Fruit fly (Drosophila melanogaster) whole organism, pupa: ENCODE results near the gene Coq7.
A peak's percentile ranks its signal among the peaks of the same experiment; 100 is the strongest.

Experiments
- CG10348 ChIP-seq: fragments of 200-800 bp; sonication (Bioruptor generic); IDR thresholded peaks from 2 replicates; pipeline ENCODE4 v1.3.6; 2022; ENCODE audit warnings: missing biosample characterization, missing genetic modification characterization
- CG12605 ChIP-seq: fragments of 200-800 bp; sonication (Bioruptor generic); IDR thresholded peaks from 2 replicates; pipeline ENCODE4 v1.3.6; 2022; ENCODE audit warnings: missing biosample characterization, missing genetic modification characterization
- CG13204 ChIP-seq: fragments of 200-800 bp; sonication (Bioruptor generic); optimal IDR thresholded peaks from 2 replicates; lab custom pipeline; 2018; ENCODE audit warnings: missing biosample characterization, mild to moderate bottlenecking, missing genetic modification characterization, moderate library complexity
- CG14655 ChIP-seq: fragments of 200-800 bp; sonication (Bioruptor generic); optimal IDR thresholded peaks from 3 replicates; lab custom pipeline; 2017; ENCODE audit warnings: mild to moderate bottlenecking, missing biosample characterization, missing genetic modification reagents, missing genetic modification characterization
- CG15710 ChIP-seq: fragments of 200-800 bp; sonication (Bioruptor generic); optimal IDR thresholded peaks from 2 replicates; lab custom pipeline; 2018; ENCODE audit warnings: missing biosample characterization, mild to moderate bottlenecking, missing genetic modification characterization, moderate library complexity
- CG17806 ChIP-seq: fragments of 200-800 bp; sonication (Bioruptor generic); optimal IDR thresholded peaks from 2 replicates; lab custom pipeline; 2018; ENCODE audit warnings: missing biosample characterization, mild to moderate bottlenecking, missing genetic modification characterization, moderate library complexity
- CG32121 ChIP-seq: fragments of 200-800 bp; sonication (Bioruptor generic); IDR thresholded peaks from 2 replicates; pipeline ENCODE4 v1.3.6; 2022; ENCODE audit warnings: missing biosample characterization, missing genetic modification characterization
- CG34367 ChIP-seq: fragments of 200-800 bp; sonication (Bioruptor generic); optimal IDR thresholded peaks from 2 replicates; lab custom pipeline; 2018; ENCODE audit warnings: missing biosample characterization, mild to moderate bottlenecking, missing genetic modification characterization
- CG4496 ChIP-seq: fragments of 200-800 bp; sonication (Bioruptor generic); IDR thresholded peaks from 3 replicates; pipeline ENCODE4 v1.3.6; 2022; ENCODE audit warnings: missing biosample characterization, missing genetic modification characterization
- CG8159 ChIP-seq: fragments of 200-800 bp; sonication (Bioruptor generic); optimal IDR thresholded peaks from 3 replicates; lab custom pipeline; 2018; ENCODE audit warnings: missing biosample characterization, mild to moderate bottlenecking, missing genetic modification characterization, moderate library complexity
- CG8301 ChIP-seq: fragments of 200-800 bp; sonication (Bioruptor generic); optimal IDR thresholded peaks from 2 replicates; lab custom pipeline; 2018; ENCODE audit warnings: missing biosample characterization, mild to moderate bottlenecking, missing genetic modification characterization
- CG9948 ChIP-seq: fragments of 200-800 bp; sonication (Bioruptor generic); optimal IDR thresholded peaks from 2 replicates; lab custom pipeline; 2018; ENCODE audit warnings: missing biosample characterization, mild to moderate bottlenecking, missing genetic modification characterization, moderate library complexity
- D1 ChIP-seq: fragments of 200-800 bp; sonication (Bioruptor generic); optimal IDR thresholded peaks from 2 replicates; lab custom pipeline; 2018; ENCODE audit warnings: missing biosample characterization, mild to moderate bottlenecking, missing genetic modification characterization, moderate library complexity
- EcR ChIP-seq: fragments of 200-800 bp; sonication (Bioruptor generic); optimal IDR thresholded peaks from 3 replicates; lab custom pipeline; 2019; ENCODE audit warnings: missing biosample characterization, missing genetic modification characterization, mild to moderate bottlenecking, moderate library complexity, missing genetic modification reagents
- Ets98B ChIP-seq: fragments of 200-800 bp; sonication (Bioruptor generic); IDR thresholded peaks from 2 replicates; pipeline ENCODE4 v1.3.6; 2022; ENCODE audit warnings: missing biosample characterization, missing genetic modification characterization
- Pif1A ChIP-seq: fragments of 200-800 bp; sonication (Bioruptor generic); optimal IDR thresholded peaks from 3 replicates; lab custom pipeline; 2016; ENCODE audit warnings: missing biosample characterization, missing genetic modification characterization
- Pif1B ChIP-seq: fragments of 200-800 bp; sonication (Bioruptor generic); optimal IDR thresholded peaks from 3 replicates; lab custom pipeline; 2016; ENCODE audit warnings: missing biosample characterization, missing genetic modification characterization
- Snoo ChIP-seq: fragments of 200-800 bp; sonication (Bioruptor generic); optimal IDR thresholded peaks from 3 replicates; lab custom pipeline; 2017; ENCODE audit warnings: missing biosample characterization, mild to moderate bottlenecking, missing genetic modification characterization, inconsistent platforms
- fd96Ca ChIP-seq: fragments of 200-800 bp; sonication (Bioruptor generic); IDR thresholded peaks from 3 replicates; pipeline ENCODE4 v1.3.6; 2022; ENCODE audit warnings: missing biosample characterization, missing genetic modification characterization
- gl ChIP-seq: fragments of 200-800 bp; sonication (Bioruptor generic); optimal IDR thresholded peaks from 2 replicates; lab custom pipeline; 2018; ENCODE audit warnings: missing biosample characterization, mild to moderate bottlenecking, missing genetic modification characterization
- rn ChIP-seq: fragments of 200-800 bp; sonication (Bioruptor generic); IDR thresholded peaks from 2 replicates; pipeline ENCODE4 v1.3.6; 2022; ENCODE audit warnings: missing biosample characterization, missing genetic modification characterization

Gene Coq7

dm6 chrX:6778068-6778467 is 7.0 kb downstream of the Coq7 start:
- TF ChIP-seq rn (GFP tag; lab: Robert Waterston, UW) (no peak), CG34367 (tag; lab: Kevin White, UChicago) (peak; percentile 31), CG17806 (tag; lab: Kevin White, UChicago) (peak; percentile 34), CG12605 (no peak), CG14655 (GFP tag; lab: Kevin White, UChicago) (peak; percentile 60), CG4496 (peak; percentile 24; the same call in 1 of the 3 replicates), EcR (GFP tag; lab: Kevin White, UChicago) (peak; percentile 33), gl (tag; lab: Kevin White, UChicago) (no peak), Snoo (tag; lab: Kevin White, UChicago) (no peak), CG13204 (GFP tag; lab: Kevin White, UChicago) (no peak), CG8159 (tag; lab: Kevin White, UChicago) (peak; percentile 67), fd96Ca (no peak), CG10348 (no peak), CG8301 (peak; percentile 26), CG9948 (tag; lab: Kevin White, UChicago) (peak; percentile 54), Pif1B (GFP tag; lab: Kevin White, UChicago) (peak; percentile 20), Pif1A (GFP tag; lab: Kevin White, UChicago) (peak; percentile 10), CG15710 (tag; lab: Kevin White, UChicago) (peak; percentile 49), Ets98B (GFP tag; lab: Robert Waterston, UW) (no peak), D1 (no peak), CG32121 (GFP tag; lab: Robert Waterston, UW) (no peak)

dm6 chrX:6778780-6779179 is 7.8 kb downstream of the Coq7 start:
- peak; percentile 5 for TF ChIP-seq CG8159 (tag; lab: Kevin White, UChicago)
- TF ChIP-seq CG9948 (tag; lab: Kevin White, UChicago), result peak; percentile 28
- TF ChIP-seq CG34367 (tag; lab: Kevin White, UChicago), result peak; percentile 1
- no peak for TF ChIP-seq Pif1B (GFP tag; lab: Kevin White, UChicago)
- peak; percentile 16 for TF ChIP-seq CG15710 (tag; lab: Kevin White, UChicago)

- TF ChIP-seq CG34367 (tag; lab: Kevin White, UChicago) (no peak), CG8159 (tag; lab: Kevin White, UChicago) (peak; percentile 21), Pif1B (GFP tag; lab: Kevin White, UChicago) (peak; percentile 23), CG4496 (0 out of 3 replicates have a peak, but pooled peaks have one; percentile 15), Pif1A (GFP tag; lab: Kevin White, UChicago) (no peak), CG15710 (tag; lab: Kevin White, UChicago) (peak; percentile 21)
- TF ChIP-seq, all 21 proteins: peak for 4
These were observed 8.6 kb downstream of the Coq7 start, which contains the start of gene shf for dm6 chrX:6779609-6780139. Gene shf, minus strand, starts transcription at chrX:6779659.

dm6 chrX:6790944-6791343 is 19.9 kb downstream of the Coq7 start:
- no peak for TF ChIP-seq CG4496
- no peak for TF ChIP-seq CG17806 (tag; lab: Kevin White, UChicago)
- TF ChIP-seq D1, result no peak
- no peak for TF ChIP-seq Pif1B (GFP tag; lab: Kevin White, UChicago)
- TF ChIP-seq CG13204 (GFP tag; lab: Kevin White, UChicago), result no peak
- no peak for TF ChIP-seq Pif1A (GFP tag; lab: Kevin White, UChicago)
- TF ChIP-seq Snoo (tag; lab: Kevin White, UChicago), result no peak
- no peak for TF ChIP-seq CG14655 (GFP tag; lab: Kevin White, UChicago)
- TF ChIP-seq CG10348, result no peak

dm6 chrX:6791531-6791930 is 20.5 kb downstream of the Coq7 start:
- TF ChIP-seq CG10348, result no peak
- TF ChIP-seq CG34367 (tag; lab: Kevin White, UChicago), result peak; percentile 14
- TF ChIP-seq rn (GFP tag; lab: Robert Waterston, UW), result peak; percentile 76; the same call in 1 of the 2 replicates
- TF ChIP-seq CG13204 (GFP tag; lab: Kevin White, UChicago), result no peak
- no peak for TF ChIP-seq Pif1A (GFP tag; lab: Kevin White, UChicago)
- peak; percentile 45 for TF ChIP-seq CG17806 (tag; lab: Kevin White, UChicago)
- no peak for TF ChIP-seq EcR (GFP tag; lab: Kevin White, UChicago)
- TF ChIP-seq D1, result no peak
- TF ChIP-seq fd96Ca, result peak; percentile 93
- TF ChIP-seq CG9948 (tag; lab: Kevin White, UChicago), result peak; percentile 18
- TF ChIP-seq gl (tag; lab: Kevin White, UChicago), result no peak
- TF ChIP-seq Ets98B (GFP tag; lab: Robert Waterston, UW), result peak; percentile 94
- TF ChIP-seq CG8301, result peak; percentile 80
- TF ChIP-seq CG4496, result peak; percentile 93
- no peak for TF ChIP-seq CG14655 (GFP tag; lab: Kevin White, UChicago)
- peak; percentile 76 for TF ChIP-seq CG12605
- peak; percentile 29 for TF ChIP-seq CG15710 (tag; lab: Kevin White, UChicago)
- peak; percentile 37 for TF ChIP-seq CG8159 (tag; lab: Kevin White, UChicago)
- TF ChIP-seq Snoo (tag; lab: Kevin White, UChicago), result peak; percentile 56
- TF ChIP-seq Pif1B (GFP tag; lab: Kevin White, UChicago), result no peak
- TF ChIP-seq CG32121 (GFP tag; lab: Robert Waterston, UW), result peak; percentile 85

- peak; percentile 23; the same call in 1 of the 2 replicates for TF ChIP-seq CG12605
- TF ChIP-seq CG17806 (tag; lab: Kevin White, UChicago), result no peak
- no peak for TF ChIP-seq CG8159 (tag; lab: Kevin White, UChicago)
- TF ChIP-seq CG15710 (tag; lab: Kevin White, UChicago), result no peak
- no peak for TF ChIP-seq Snoo (tag; lab: Kevin White, UChicago)
- no peak for TF ChIP-seq EcR (GFP tag; lab: Kevin White, UChicago)
- no peak for TF ChIP-seq CG9948 (tag; lab: Kevin White, UChicago)
- no peak for TF ChIP-seq gl (tag; lab: Kevin White, UChicago)
- no peak for TF ChIP-seq Pif1A (GFP tag; lab: Kevin White, UChicago)
- TF ChIP-seq fd96Ca, result peak; percentile 31; the same call in 2 of the 3 replicates
- TF ChIP-seq CG32121 (GFP tag; lab: Robert Waterston, UW), result peak; percentile 11; the same call in 1 of the 2 replicates
- TF ChIP-seq Ets98B (GFP tag; lab: Robert Waterston, UW), result peak; percentile 41
- peak; percentile 55; the same call in 1 of the 2 replicates for TF ChIP-seq rn (GFP tag; lab: Robert Waterston, UW)
- TF ChIP-seq D1, result no peak
- no peak for TF ChIP-seq CG14655 (GFP tag; lab: Kevin White, UChicago)
- TF ChIP-seq CG13204 (GFP tag; lab: Kevin White, UChicago), result no peak
- TF ChIP-seq Pif1B (GFP tag; lab: Kevin White, UChicago), result no peak
- TF ChIP-seq CG34367 (tag; lab: Kevin White, UChicago), result no peak
- TF ChIP-seq CG8301, result no peak
- TF ChIP-seq CG10348, result no peak
- TF ChIP-seq CG4496, result peak; percentile 68
These were observed 21.9 kb downstream of the Coq7 start for dm6 chrX:6792891-6793290.
